Worm (Caenorhabditis elegans): ENCODE data around the gene T23B12.11.

Gene T23B12.11

ce11 chrV:8465386-8465785 lies 10.2 kb downstream of the T23B12.11 start, which contains the start of gene mrps-2:
TSS of gene mrps-2 (plus strand) at chrV:8465686.
- no peak for TF ChIP-seq ceh-34 (tag; optimal IDR thresholded peaks at IDR 0.05)
- no peak for TF ChIP-seq ceh-31 (tag; optimal IDR thresholded peaks at IDR 0.05)
- TF ChIP-seq ets-4 (tag; optimal IDR thresholded peaks at IDR 0.05), result no peak
- TF ChIP-seq ceh-45 (GFP tag; IDR thresholded peaks at IDR 0.05), result no peak
- no peak for TF ChIP-seq odd-2 (tag; optimal IDR thresholded peaks at IDR 0.05)
- TF ChIP-seq ceh-48 (tag; optimal IDR thresholded peaks at IDR 0.05), result no peak
- no peak for TF ChIP-seq unc-55 (GFP tag; optimal IDR thresholded peaks at IDR 0.05)
- TF ChIP-seq eyg-1 (tag; optimal IDR thresholded peaks at IDR 0.05), result no peak
- TF ChIP-seq pros-1 (tag; optimal IDR thresholded peaks at IDR 0.05), result no peak
- TF ChIP-seq pha-2 (tag; optimal IDR thresholded peaks at IDR 0.05), result no peak
- TF ChIP-seq nhr-232 (tag; optimal IDR thresholded peaks at IDR 0.05), result no peak
- TF ChIP-seq dmd-4 (tag; optimal IDR thresholded peaks at IDR 0.05; ENCODE audit: borderline replicate concordance), result no peak
- TF ChIP-seq npax-4 (tag; optimal IDR thresholded peaks at IDR 0.05), result no peak
- TF ChIP-seq zip-5 (tag; optimal IDR thresholded peaks at IDR 0.05), result no peak
- no peak for TF ChIP-seq ama-1 (optimal IDR thresholded peaks at IDR 0.05)
- TF ChIP-seq nfya-1 (tag; optimal IDR thresholded peaks at IDR 0.05), result no peak
- no peak for TF ChIP-seq che-1 (tag; optimal IDR thresholded peaks at IDR 0.05)

ce11 chrV:8467031-8467430 lies 11.8 kb downstream of the T23B12.11 start, which contains the start of gene mrpl-4:
TSS of gene mrpl-4 (plus strand) at chrV:8467265.
- TF ChIP-seq hlh-15 (tag; optimal IDR thresholded peaks at IDR 0.05) (no peak), hlh-13 (GFP tag; optimal IDR thresholded peaks at IDR 0.05) (no peak), lim-6 (tag; optimal IDR thresholded peaks at IDR 0.05) (no peak)

ce11 chrV:8468740-8469139 lies 13.5 kb downstream of the T23B12.11 start, which contains the start of gene phf-30:
TSS of gene phf-30 (plus strand) at chrV:8469040.
- TF ChIP-seq odd-2 (tag; optimal IDR thresholded peaks at IDR 0.05), result no peak
- no peak for TF ChIP-seq fax-1 (tag; optimal IDR thresholded peaks at IDR 0.05)
- no peak for TF ChIP-seq syd-9 (tag; optimal IDR thresholded peaks at IDR 0.05)
- TF ChIP-seq F13H6.1 (tag; optimal IDR thresholded peaks at IDR 0.05), result no peak

ce11 chrV:8470906-8471305 lies 15.7 kb downstream of the T23B12.11 start, which contains the start of gene gplb-1:
TSS of gene gplb-1 (minus strand) at chrV:8471242.
- TF ChIP-seq pax-1 (tag; optimal IDR thresholded peaks at IDR 0.05) (no peak), ceh-45 (GFP tag; IDR thresholded peaks at IDR 0.05) (no peak), hlh-8 (tag; optimal IDR thresholded peaks at IDR 0.05) (no peak), fkh-6 (tag; optimal IDR thresholded peaks at IDR 0.05) (no peak), ztf-16 (tag; optimal IDR thresholded peaks at IDR 0.05) (no peak), hlh-15 (tag; optimal IDR thresholded peaks at IDR 0.05) (no peak), pqm-1 (tag; optimal IDR thresholded peaks at IDR 0.05) (no peak), Y22D7AL.16 (tag; optimal IDR thresholded peaks at IDR 0.05) (no peak), K02D7.2 (tag; optimal IDR thresholded peaks at IDR 0.05) (no peak), odd-2 (tag; optimal IDR thresholded peaks at IDR 0.05) (no peak), ceh-48 (tag; optimal IDR thresholded peaks at IDR 0.05) (no peak), pha-2 (tag; optimal IDR thresholded peaks at IDR 0.05) (no peak), fkh-10 (GFP tag; optimal IDR thresholded peaks at IDR 0.05) (no peak), ceh-22 (tag; optimal IDR thresholded peaks at IDR 0.05) (no peak), pha-4 (tag; optimal IDR thresholded peaks at IDR 0.05) (no peak), ceh-19 (GFP tag; optimal IDR thresholded peaks at IDR 0.05) (no peak), unc-42 (tag; optimal IDR thresholded peaks at IDR 0.05) (no peak), F13H6.1 (tag; optimal IDR thresholded peaks at IDR 0.05) (no peak), unc-55 (GFP tag; optimal IDR thresholded peaks at IDR 0.05) (no peak), lim-6 (tag; optimal IDR thresholded peaks at IDR 0.05) (no peak)

ce11 chrV:8481274-8481673 lies 26.1 kb downstream of the T23B12.11 start:
- TF ChIP-seq odd-2 (tag; optimal IDR thresholded peaks at IDR 0.05) (no peak), ceh-22 (tag; optimal IDR thresholded peaks at IDR 0.05) (no peak), pha-2 (tag; optimal IDR thresholded peaks at IDR 0.05) (no peak), npax-4 (tag; optimal IDR thresholded peaks at IDR 0.05) (no peak), tbx-7 (tag; optimal IDR thresholded peaks at IDR 0.05) (no peak), fkh-10 (GFP tag; optimal IDR thresholded peaks at IDR 0.05) (no peak), ceh-45 (GFP tag; IDR thresholded peaks at IDR 0.05) (no peak), T23F11.4 (GFP tag; optimal IDR thresholded peaks at IDR 0.05) (no peak), sdc-2 (tag; optimal IDR thresholded peaks at IDR 0.05) (no peak), ref-2 (tag; optimal IDR thresholded peaks at IDR 0.05) (no peak)
